Fruit fly (Drosophila melanogaster) whole organism, pupa: Measurements from ENCODE around the gene Dnali1.

Experiments used
- CG12605 ChIP-seq: fragments of 200-800 bp; sonication (Bioruptor generic); IDR thresholded peaks from 2 replicates; pipeline ENCODE4 v1.3.6; 2022; ENCODE audit warnings: missing biosample characterization, missing genetic modification characterization
- CG14655 ChIP-seq: fragments of 200-800 bp; sonication (Bioruptor generic); optimal IDR thresholded peaks from 3 replicates; lab custom pipeline; 2017; ENCODE audit warnings: mild to moderate bottlenecking, missing biosample characterization, missing genetic modification reagents, missing genetic modification characterization
- CG15710 ChIP-seq: fragments of 200-800 bp; sonication (Bioruptor generic); optimal IDR thresholded peaks from 2 replicates; lab custom pipeline; 2018; ENCODE audit warnings: missing biosample characterization, mild to moderate bottlenecking, missing genetic modification characterization, moderate library complexity
- CG4496 ChIP-seq: fragments of 200-800 bp; sonication (Bioruptor generic); IDR thresholded peaks from 3 replicates; pipeline ENCODE4 v1.3.6; 2022; ENCODE audit warnings: missing biosample characterization, missing genetic modification characterization
- D1 ChIP-seq: fragments of 200-800 bp; sonication (Bioruptor generic); optimal IDR thresholded peaks from 2 replicates; lab custom pipeline; 2018; ENCODE audit warnings: missing biosample characterization, mild to moderate bottlenecking, missing genetic modification characterization, moderate library complexity
- rn ChIP-seq: fragments of 200-800 bp; sonication (Bioruptor generic); IDR thresholded peaks from 2 replicates; pipeline ENCODE4 v1.3.6; 2022; ENCODE audit warnings: missing biosample characterization, missing genetic modification characterization

- no peak for TF ChIP-seq CG4496
- no peak for TF ChIP-seq rn (GFP tag; lab: Robert Waterston, UW)
- TF ChIP-seq CG14655: no peak
- no peak for TF ChIP-seq CG12605 (GFP tag; lab: Robert Waterston, UW)
- TF ChIP-seq D1 (tag; lab: Kevin White, UChicago): no peak
- TF ChIP-seq CG15710 (tag; lab: Kevin White, UChicago): no peak
Measured at dm6 chr3R:11876750-11877149, 16.3 kb downstream of the Dnali1 start.
